Fruit fly (Drosophila melanogaster) whole organism, embryonic: ENCODE measurements around the gene ohgt.

Source experiments
- CG10959 ChIP-seq: fragments of 200-800 bp; sonication (Bioruptor generic); IDR thresholded peaks from 2 replicates; pipeline ENCODE4 v1.3.6; 2022; ENCODE audit warnings: missing biosample characterization, missing genetic modification characterization
- CG11695 ChIP-seq: fragments of 200-800 bp; sonication (Bioruptor generic); IDR thresholded peaks from 3 replicates; pipeline ENCODE4 v1.3.6; 2022; ENCODE audit warnings: missing biosample characterization, missing genetic modification characterization
- CG12236 ChIP-seq: fragments of 200-800 bp; sonication (Bioruptor generic); optimal IDR thresholded peaks from 2 replicates; lab custom pipeline; 2016; ENCODE audit warnings: missing biosample characterization, missing genetic modification characterization
- CG13287 ChIP-seq: fragments of 200-800 bp; sonication (Bioruptor generic); IDR thresholded peaks from 2 replicates; pipeline ENCODE4 v1.3.6; 2022; ENCODE audit warnings: missing biosample characterization, missing genetic modification characterization; ENCODE audit not compliant: partially characterized antibody
- CG13894 ChIP-seq: fragments of 200-800 bp; sonication (Bioruptor generic); optimal IDR thresholded peaks from 3 replicates; lab custom pipeline; 2018; ENCODE audit warnings: missing biosample characterization, mild to moderate bottlenecking, missing genetic modification characterization, moderate library complexity
- CG15601 ChIP-seq: fragments of 200-800 bp; sonication (Bioruptor generic); optimal IDR thresholded peaks from 3 replicates; lab custom pipeline; 2019; ENCODE audit warnings: missing biosample characterization, mild to moderate bottlenecking, missing genetic modification characterization, moderate library complexity
- CG1792 ChIP-seq: fragments of 200-800 bp; sonication (Bioruptor generic); optimal IDR thresholded peaks from 2 replicates; lab custom pipeline; 2016; ENCODE audit warnings: missing biosample characterization, missing genetic modification characterization
- CG2875 ChIP-seq: fragments of 200-800 bp; sonication (Bioruptor generic); optimal IDR thresholded peaks from 2 replicates; lab custom pipeline; 2017; ENCODE audit warnings: missing biosample characterization, mild to moderate bottlenecking, missing genetic modification characterization, missing genetic modification reagents
- CG33213 ChIP-seq: fragments of 200-800 bp; sonication (Bioruptor generic); optimal IDR thresholded peaks from 3 replicates; lab custom pipeline; 2016; ENCODE audit warnings: missing biosample characterization, missing genetic modification characterization
- CG34224 ChIP-seq: fragments of 200-800 bp; sonication (Bioruptor generic); IDR thresholded peaks from 3 replicates; pipeline ENCODE4 v1.3.6; 2022; ENCODE audit warnings: missing biosample characterization, missing genetic modification characterization; ENCODE audit not compliant: partially characterized antibody
- CG4617 ChIP-seq: fragments of 200-800 bp; sonication (Bioruptor generic); optimal IDR thresholded peaks from 3 replicates; lab custom pipeline; 2016; ENCODE audit warnings: missing biosample characterization, missing genetic modification characterization, borderline replicate concordance
- CG6272 ChIP-seq: fragments of 200-800 bp; sonication (Bioruptor generic); IDR thresholded peaks from 2 replicates; pipeline ENCODE4 v1.3.6; 2022; ENCODE audit warnings: missing biosample characterization, missing genetic modification characterization
- CG6689 ChIP-seq: fragments of 200-800 bp; sonication (Bioruptor generic); IDR thresholded peaks from 2 replicates; pipeline ENCODE4 v1.3.6; 2022; ENCODE audit warnings: missing biosample characterization, missing genetic modification characterization
- CG7372 ChIP-seq: fragments of 200-800 bp; sonication (Bioruptor generic); IDR thresholded peaks from 2 replicates; pipeline ENCODE4 v1.3.6; 2022; ENCODE audit warnings: missing biosample characterization, missing genetic modification characterization
- CG7928 ChIP-seq: fragments of 200-800 bp; sonication (Bioruptor generic); optimal IDR thresholded peaks from 2 replicates; lab custom pipeline; 2017; ENCODE audit warnings: missing biosample characterization, mild to moderate bottlenecking, missing genetic modification characterization
- CG7987 ChIP-seq: fragments of 200-800 bp; sonication (Bioruptor generic); optimal IDR thresholded peaks from 2 replicates; lab custom pipeline; 2018; ENCODE audit warnings: missing biosample characterization, mild to moderate bottlenecking, missing genetic modification characterization, moderate library complexity
- CG9215 ChIP-seq: fragments of 200-800 bp; sonication (Bioruptor generic); IDR thresholded peaks from 2 replicates; pipeline ENCODE4 v1.3.6; 2022; ENCODE audit warnings: missing biosample characterization, missing genetic modification characterization
- Deaf1 ChIP-seq: fragments of 200-800 bp; optimal IDR thresholded peaks from 3 replicates; lab custom pipeline; 2019; ENCODE audit warnings: missing biosample characterization, mild to moderate bottlenecking, missing genetic modification characterization, moderate library complexity
- Dip3 ChIP-seq: fragments of 200-800 bp; sonication (Bioruptor generic); optimal IDR thresholded peaks from 3 replicates; lab custom pipeline; 2016; ENCODE audit warnings: missing biosample characterization, missing genetic modification characterization
- ERR ChIP-seq: fragments of 200-800 bp; sonication (Bioruptor generic); optimal IDR thresholded peaks from 2 replicates; lab custom pipeline; 2016; ENCODE audit warnings: missing biosample characterization, missing genetic modification characterization
- Myb ChIP-seq: fragments of 200-800 bp; sonication (Bioruptor generic); optimal IDR thresholded peaks from 2 replicates; lab custom pipeline; 2016; ENCODE audit warnings: missing biosample characterization, missing genetic modification characterization
- Nf-YC ChIP-seq: fragments of 200-800 bp; optimal IDR thresholded peaks from 3 replicates; lab custom pipeline; 2019; ENCODE audit warnings: missing biosample characterization, mild to moderate bottlenecking, missing genetic modification characterization, moderate library complexity
- Rx ChIP-seq: fragments of 200-800 bp; sonication (Bioruptor generic); IDR thresholded peaks from 2 replicates; pipeline ENCODE4 v1.3.6; 2022; ENCODE audit warnings: missing biosample characterization, missing genetic modification characterization
- Scr ChIP-seq: fragments of 200-800 bp; sonication (Bioruptor generic); IDR thresholded peaks from 2 replicates; pipeline ENCODE4 v1.3.6; 2022; ENCODE audit warnings: missing biosample characterization, missing genetic modification characterization; ENCODE audit not compliant: partially characterized antibody
- Xbp1 ChIP-seq: fragments of 200-800 bp; sonication (Bioruptor generic); optimal IDR thresholded peaks from 3 replicates; lab custom pipeline; 2016; ENCODE audit warnings: missing biosample characterization, mild to moderate bottlenecking, missing genetic modification characterization
- aop ChIP-seq: fragments of 200-800 bp; sonication (Bioruptor generic); IDR thresholded peaks from 2 replicates; pipeline ENCODE4 v1.3.6; 2022; ENCODE audit warnings: missing biosample characterization, missing genetic modification characterization
- bab2 ChIP-seq: fragments of 200-800 bp; sonication (Bioruptor generic); optimal IDR thresholded peaks from 2 replicates; lab custom pipeline; 2016; ENCODE audit warnings: missing biosample characterization, missing genetic modification characterization
- bbx ChIP-seq: fragments of 200-800 bp; sonication (Bioruptor generic); IDR thresholded peaks from 2 replicates; pipeline ENCODE4 v1.3.6; 2022; ENCODE audit warnings: missing biosample characterization, missing genetic modification characterization; ENCODE audit not compliant: partially characterized antibody
- bigmax ChIP-seq: fragments of 200-800 bp; sonication (Bioruptor generic); optimal IDR thresholded peaks from 2 replicates; lab custom pipeline; 2018; ENCODE audit warnings: missing biosample characterization, mild to moderate bottlenecking, missing genetic modification characterization
- ewg ChIP-seq: fragments of 200-800 bp; sonication (Bioruptor generic); optimal IDR thresholded peaks from 3 replicates; lab custom pipeline; 2017; ENCODE audit warnings: mild to moderate bottlenecking, missing biosample characterization, missing genetic modification reagents, missing genetic modification characterization
- fd64A ChIP-seq: fragments of 200-800 bp; sonication (Bioruptor generic); optimal IDR thresholded peaks from 3 replicates; lab custom pipeline; 2018; ENCODE audit warnings: missing biosample characterization, mild to moderate bottlenecking, missing genetic modification characterization
- fru ChIP-seq: fragments of >200 bp; optimal IDR thresholded peaks from 2 replicates; lab custom pipeline; 2017
- grau ChIP-seq: fragments of 200-800 bp; optimal IDR thresholded peaks from 3 replicates; lab custom pipeline; 2019; ENCODE audit warnings: missing biosample characterization, mild to moderate bottlenecking, missing genetic modification characterization, moderate library complexity
- gt ChIP-seq: fragments of 200-800 bp; sonication (Bioruptor generic); IDR thresholded peaks from 2 replicates; pipeline ENCODE4 v1.3.6; 2022; ENCODE audit warnings: missing biosample characterization, missing genetic modification characterization
- inv ChIP-seq: fragments of 200-800 bp; sonication (Bioruptor generic); IDR thresholded peaks from 2 replicates; pipeline ENCODE4 v1.3.6; 2022; ENCODE audit warnings: missing biosample characterization, missing genetic modification characterization; ENCODE audit not compliant: partially characterized antibody
- nerfin-2 ChIP-seq: fragments of 200-800 bp; sonication (Bioruptor generic); IDR thresholded peaks from 2 replicates; pipeline ENCODE4 v1.3.6; 2022; ENCODE audit warnings: missing biosample characterization, missing genetic modification characterization; ENCODE audit not compliant: partially characterized antibody
- sd ChIP-seq: fragments of 200-800 bp; sonication (Bioruptor generic); optimal IDR thresholded peaks from 3 replicates; lab custom pipeline; 2018; ENCODE audit warnings: missing biosample characterization, mild to moderate bottlenecking, missing genetic modification characterization, moderate library complexity
- sens ChIP-seq: fragments of 200-800 bp; sonication (Bioruptor generic); peaks from one replicate; lab custom pipeline; 2016; ENCODE audit warnings: missing biosample characterization, missing genetic modification characterization
- seq ChIP-seq: fragments of 200-800 bp; sonication (Bioruptor generic); IDR thresholded peaks from 2 replicates; pipeline ENCODE4 v1.3.6; 2022; ENCODE audit warnings: missing biosample characterization, missing genetic modification characterization
- sim ChIP-seq: fragments of 200-800 bp; sonication (Bioruptor generic); IDR thresholded peaks from 2 replicates; pipeline ENCODE4 v1.3.6; 2022; ENCODE audit warnings: missing biosample characterization, missing genetic modification characterization
- so ChIP-seq: fragments of 200-800 bp; sonication (Bioruptor generic); IDR thresholded peaks from 3 replicates; pipeline ENCODE4 v1.3.6; 2022; ENCODE audit warnings: missing biosample characterization, missing genetic modification characterization
- sqz ChIP-seq: fragments of 200-800 bp; sonication (Bioruptor generic); optimal IDR thresholded peaks from 3 replicates; lab custom pipeline; 2018; ENCODE audit warnings: missing biosample characterization, mild to moderate bottlenecking, missing genetic modification characterization
- tll ChIP-seq, 2 experiments: fragments of 200-800 bp in 1 of 2; fragments of >200 bp in 1 of 2; sonication (Bioruptor generic) in 1 of 2; optimal IDR thresholded peaks; 2 replicates each; lab custom pipeline; 2017 to 2019; ENCODE audit warnings: missing biosample characterization in 2 of 2, missing genetic modification characterization in 2 of 2, mild to moderate bottlenecking in 1 of 2, moderate library complexity in 1 of 2
- vnd ChIP-seq: fragments of 200-800 bp; sonication (Bioruptor generic); IDR thresholded peaks from 3 replicates; pipeline ENCODE4 v1.3.6; 2022; ENCODE audit warnings: missing biosample characterization, missing genetic modification characterization; ENCODE audit not compliant: partially characterized antibody

Gene ohgt

DNA sequence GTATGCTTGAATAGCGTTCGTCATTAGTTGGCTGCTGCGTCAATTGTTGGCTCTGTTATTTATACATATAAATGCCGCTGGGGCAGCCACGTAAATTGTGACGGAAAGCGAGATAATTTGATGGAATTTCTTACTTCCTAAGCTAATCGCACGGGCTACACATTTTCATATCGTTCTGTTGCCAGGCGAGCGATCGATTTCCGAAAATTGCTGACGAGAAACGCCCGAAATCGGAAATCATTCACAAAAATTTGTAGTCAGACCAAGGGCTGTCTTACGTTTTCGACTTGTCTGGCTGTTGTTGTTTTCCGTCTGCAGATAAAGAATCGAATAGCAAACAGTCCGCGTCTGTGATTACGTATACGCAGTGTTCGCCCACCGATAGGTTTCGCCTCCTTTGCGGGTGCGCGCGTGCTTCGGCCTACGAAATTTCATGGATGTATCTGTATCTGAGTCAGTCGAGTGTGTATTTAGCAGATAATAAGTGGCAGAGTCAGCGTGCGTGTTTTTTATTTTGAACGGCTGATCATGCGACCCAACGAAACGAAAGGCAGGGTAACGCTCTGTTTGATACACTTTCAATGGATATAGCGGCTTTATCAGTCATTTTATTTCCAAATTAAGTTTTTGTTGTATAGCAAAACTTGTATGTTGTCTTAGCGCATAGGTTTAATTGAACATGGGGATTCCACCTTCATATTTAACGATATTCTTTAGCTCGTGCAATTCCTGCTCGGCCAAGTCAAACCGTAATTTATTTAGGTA lies 48.7 kb downstream of the ohgt start (continued):
- peak; percentile 73 for TF ChIP-seq CG7372
- TF ChIP-seq CG15601 (tag; lab: Kevin White, UChicago), result peak; percentile 14
- peak; percentile 10 for TF ChIP-seq CG4617 (GFP tag; lab: Kevin White, UChicago)
- peak; percentile 68 for TF ChIP-seq Deaf1 (tag; lab: Kevin White, UChicago)
- no peak for TF ChIP-seq bbx
- peak; percentile 44 for TF ChIP-seq Nf-YC (tag; lab: Kevin White, UChicago)
- peak; percentile 61 for TF ChIP-seq Rx
- peak; percentile 41 for TF ChIP-seq fd64A
- TF ChIP-seq ERR (GFP tag; lab: Kevin White, UChicago), result peak; percentile 4
- TF ChIP-seq CG10959 (GFP tag; lab: Robert Waterston, UW), result no peak
- peak; percentile 71 for TF ChIP-seq CG6689 (GFP tag; lab: Robert Waterston, UW)
- peak; percentile 66 for TF ChIP-seq bab2 (GFP tag; lab: Kevin White, UChicago)
- peak; percentile 38 for TF ChIP-seq ewg (GFP tag; lab: Kevin White, UChicago)
- no peak for TF ChIP-seq nerfin-2 (GFP tag; lab: Robert Waterston, UW)
- peak; percentile 44; the same call in 1 of the 2 replicates for TF ChIP-seq CG6272 (GFP tag; lab: Robert Waterston, UW)
- TF ChIP-seq CG33213 (GFP tag; lab: Kevin White, UChicago), result no peak
- TF ChIP-seq sd (tag; lab: Kevin White, UChicago), result peak; percentile 96
- TF ChIP-seq aop (GFP tag; lab: Robert Waterston, UW), result no peak
- peak; percentile 62; the same call in 1 of the 3 replicates for TF ChIP-seq so (GFP tag; lab: Robert Waterston, UW)
- no peak for TF ChIP-seq gt (GFP tag; lab: Robert Waterston, UW)
- no peak; the same call in 2 of the 3 replicates for TF ChIP-seq vnd (GFP tag; lab: Robert Waterston, UW)
- TF ChIP-seq Scr (GFP tag; lab: Robert Waterston, UW), result peak; percentile 30; the same call in 1 of the 2 replicates
- TF ChIP-seq CG12236 (GFP tag; lab: Kevin White, UChicago), result peak; percentile 45
- peak; percentile 45 for TF ChIP-seq sqz (GFP tag; lab: Kevin White, UChicago)
- TF ChIP-seq Myb (GFP tag; lab: Kevin White, UChicago), result peak; percentile 59
- TF ChIP-seq Xbp1, result peak; percentile 62
- peak; percentile 39; the same call in 1 of the 2 replicates for TF ChIP-seq seq (GFP tag; lab: Robert Waterston, UW)
- TF ChIP-seq CG9215 (GFP tag; lab: Robert Waterston, UW), result peak; percentile 59
- peak; percentile 60 for TF ChIP-seq Dip3 (GFP tag; lab: Kevin White, UChicago)
- no peak for TF ChIP-seq tll (GFP tag; optimal IDR thresholded peaks at IDR 0.05; lab: Kevin White, UChicago)
- TF ChIP-seq sens (GFP tag; lab: Kevin White, UChicago), result peak; percentile 91
- peak; percentile 81 for TF ChIP-seq CG7987 (GFP tag; lab: Kevin White, UChicago)
- peak; percentile 56 for TF ChIP-seq CG13894 (tag; lab: Kevin White, UChicago)
- 0 out of 3 replicates have a peak, but pooled peaks have one; percentile 29 for TF ChIP-seq CG11695
- no peak; the same call in 1 of the 2 replicates for TF ChIP-seq CG13287 (GFP tag; lab: Robert Waterston, UW)
- TF ChIP-seq CG1792 (GFP tag; lab: Kevin White, UChicago), result peak; percentile 33
- peak; percentile 33 for TF ChIP-seq CG7928
- TF ChIP-seq CG2875 (GFP tag; lab: Kevin White, UChicago), result peak; percentile 5
- TF ChIP-seq sim (GFP tag; lab: Robert Waterston, UW), result no peak
- no peak for TF ChIP-seq inv (GFP tag; lab: Robert Waterston, UW)
- no peak for TF ChIP-seq bigmax
- TF ChIP-seq grau, result peak; percentile 73
- no peak for TF ChIP-seq fru
- TF ChIP-seq CG34224, result peak; percentile 35; the same call in 1 of the 3 replicates
